Worm (Caenorhabditis elegans): ENCODE results near the gene F07C6.3.
A peak's percentile ranks its signal among the peaks of the same experiment; 100 is the strongest.

The F07C6.3 gene

DNA sequence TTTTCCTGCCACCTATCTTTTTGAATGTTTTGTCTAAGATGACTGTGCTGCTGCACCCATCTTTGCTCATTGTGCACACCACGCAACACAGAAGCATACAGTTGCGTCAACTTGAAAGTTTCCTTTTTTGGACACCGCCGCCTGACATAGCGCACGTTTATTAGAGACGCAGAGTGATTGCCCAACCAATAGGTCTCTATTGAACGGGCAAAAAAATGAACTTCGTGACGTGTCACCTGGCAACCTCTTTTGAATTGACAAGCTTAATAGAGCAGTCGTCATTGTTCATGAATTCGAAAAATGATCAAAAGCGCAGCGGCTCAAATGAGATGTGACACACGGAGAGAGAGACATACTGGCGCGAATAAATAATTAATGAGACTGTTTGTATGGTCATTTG, 22.5 kb downstream of the F07C6.3 start:
- TF ChIP-seq unc-86 (tag; optimal IDR thresholded peaks at IDR 0.05): peak; percentile 27
- no peak for TF ChIP-seq sox-4 (tag; optimal IDR thresholded peaks at IDR 0.05)

- TF ChIP-seq elt-2 (tag; optimal IDR thresholded peaks at IDR 0.05) (no peak), ceh-88 (GFP tag; IDR thresholded peaks at IDR 0.05) (no peak), lir-3 (tag; optimal IDR thresholded peaks at IDR 0.05; ENCODE audit: poor library complexity) (no peak), unc-62 (GFP tag; optimal IDR thresholded peaks at IDR 0.05) (no peak), efl-1 (optimal IDR thresholded peaks at IDR 0.05) (no peak), efl-1 (GFP tag; optimal IDR thresholded peaks at IDR 0.05 in 1 of 2) (peak in 1 of 2 experiments; percentile 22), ceh-82 (tag; optimal IDR thresholded peaks at IDR 0.05) (no peak), nhr-47 (tag; optimal IDR thresholded peaks at IDR 0.05) (no peak), lin-15B (tag; optimal IDR thresholded peaks at IDR 0.05) (no peak)
Observed at ce11 chrIV:12813822-12814221, 24.8 kb downstream of the F07C6.3 start.

ce11 chrIV:12816636-12817035, 27.6 kb downstream of the F07C6.3 start:
- no peak for TF ChIP-seq lsy-2 (tag; optimal IDR thresholded peaks at IDR 0.05)
- TF ChIP-seq ztf-11 (tag; optimal IDR thresholded peaks at IDR 0.05): no peak
- no peak for TF ChIP-seq C34B4.2 (tag; optimal IDR thresholded peaks at IDR 0.05)
- TF ChIP-seq blmp-1 (tag; optimal IDR thresholded peaks at IDR 0.05): peak; percentile 50
- TF ChIP-seq nhr-85 (tag): peak; percentile 27

- no peak for TF ChIP-seq alr-1 (tag; optimal IDR thresholded peaks at IDR 0.05; ENCODE audit: borderline replicate concordance)
- TF ChIP-seq nhr-28 (tag; optimal IDR thresholded peaks at IDR 0.05): no peak
- peak; percentile 56 for TF ChIP-seq dsc-1 (tag; optimal IDR thresholded peaks at IDR 0.05)
- no peak for TF ChIP-seq ceh-8 (GFP tag; optimal IDR thresholded peaks at IDR 0.05)
- TF ChIP-seq lin-14 (GFP tag; optimal IDR thresholded peaks at IDR 0.05): peak; percentile 17
- no peak for TF ChIP-seq fkh-8 (tag; optimal IDR thresholded peaks at IDR 0.05)
- TF ChIP-seq pax-3 (tag; optimal IDR thresholded peaks at IDR 0.05): no peak
- no peak for TF ChIP-seq C04F5.9 (tag; optimal IDR thresholded peaks at IDR 0.05)
Observed at ce11 chrIV:12817539-12817938, 28.5 kb downstream of the F07C6.3 start.

- TF ChIP-seq nhr-20 (tag; optimal IDR thresholded peaks at IDR 0.05) (no peak), snpc-4 (tag; optimal IDR thresholded peaks at IDR 0.05) (no peak), sox-4 (tag; optimal IDR thresholded peaks at IDR 0.05) (no peak), mab-9 (GFP tag; IDR thresholded peaks at IDR 0.05) (no peak), grh-1 (GFP tag; IDR thresholded peaks at IDR 0.05) (no peak), lin-14 (GFP tag; optimal IDR thresholded peaks at IDR 0.05) (no peak), fkh-8 (tag; optimal IDR thresholded peaks at IDR 0.05) (no peak), fkh-4 (tag; optimal IDR thresholded peaks at IDR 0.05; ENCODE audit: borderline replicate concordance) (no peak), hpl-2 (GFP tag; optimal IDR thresholded peaks at IDR 0.05) (no peak), xbp-1 (tag; optimal IDR thresholded peaks at IDR 0.05) (no peak), pax-3 (tag; optimal IDR thresholded peaks at IDR 0.05) (no peak)
Observed at ce11 chrIV:12825304-12825703, 36.3 kb downstream of the F07C6.3 start, which contains the start of gene M02B1.4. Gene M02B1.4 (minus strand): TSS chrIV:12825312.

DNA sequence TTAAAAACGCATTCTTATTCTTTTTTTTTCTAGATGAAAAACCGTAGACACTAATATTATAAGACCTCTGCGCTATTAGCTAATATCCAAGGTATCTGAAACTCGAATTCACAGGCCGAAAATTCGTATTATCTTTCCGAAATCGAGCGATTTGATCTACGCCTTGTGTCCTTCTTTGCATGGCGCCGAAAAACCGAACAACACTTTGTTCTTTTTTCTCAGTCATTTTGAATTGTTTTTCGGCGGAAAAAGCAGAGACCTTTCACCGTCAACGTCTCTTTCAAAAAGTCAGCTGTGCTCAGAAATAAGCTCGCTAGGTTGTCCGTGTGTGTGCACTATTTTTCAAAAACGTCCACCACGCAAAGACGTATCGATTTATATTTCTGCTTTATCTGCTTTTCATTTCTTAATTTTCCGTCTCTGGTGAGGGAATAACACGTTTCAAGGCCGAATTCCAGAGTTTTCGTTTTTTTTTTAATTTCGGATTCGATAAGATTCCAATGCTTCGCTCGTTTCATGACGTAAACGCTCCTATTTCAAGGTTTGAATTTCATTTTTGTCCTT, 41.9 kb downstream of the F07C6.3 start:
- TF ChIP-seq lir-3 (tag; optimal IDR thresholded peaks at IDR 0.05; ENCODE audit: poor library complexity) (no peak), efl-1 (optimal IDR thresholded peaks at IDR 0.05) (no peak), efl-1 (GFP tag; optimal IDR thresholded peaks at IDR 0.05 in 1 of 2) (peak in 1 of 2 experiments; percentile 41), vab-15 (tag; optimal IDR thresholded peaks at IDR 0.05) (no peak), fkh-8 (tag; optimal IDR thresholded peaks at IDR 0.05) (peak; percentile 6), swsn-7 (tag; optimal IDR thresholded peaks at IDR 0.05) (no peak), ama-1 (optimal IDR thresholded peaks at IDR 0.05) (no peak), lin-14 (GFP tag; optimal IDR thresholded peaks at IDR 0.05) (peak; percentile 50), ceh-63 (GFP tag; optimal IDR thresholded peaks at IDR 0.05) (no peak), ces-1 (GFP tag; optimal IDR thresholded peaks at IDR 0.05) (no peak)
